Worm (Caenorhabditis elegans) whole organism, L4 larva: ENCODE results near the gene rps-0.

ENCODE experiments used
- F49E8.2 ChIP-seq: sonication (generic microtip); optimal IDR thresholded peaks from 2 replicates; lab custom pipeline; 2016; ENCODE audit warnings: missing compliant biosample characterization, mild to moderate bottlenecking, missing genetic modification characterization, borderline replicate concordance
- arid-1 ChIP-seq: fragments of 200-800 bp; sonication (Bioruptor generic); conservative IDR thresholded peaks from 2 replicates; pipeline ENCODE4 v1.3.6; 2022; ENCODE audit warnings: missing genetic modification reagents, missing genetic modification characterization, missing compliant biosample characterization
- ces-1 ChIP-seq: fragments of 150-350 bp; sonication (generic microtip); optimal IDR thresholded peaks from 4 replicates; lab custom pipeline; 2014; ENCODE audit warnings: missing biosample characterization, missing genetic modification reagents, missing genetic modification characterization
- lin-1 ChIP-seq: fragments of 200-800 bp; sonication (Bioruptor generic); IDR thresholded peaks from 2 replicates; pipeline ENCODE4 v1.3.6; 2022; ENCODE audit warnings: missing genetic modification reagents, missing genetic modification characterization, missing compliant biosample characterization
- lin-39 ChIP-seq: fragments of 150-350 bp; optimal IDR thresholded peaks from 2 replicates; lab custom pipeline; 2014; ENCODE audit warnings: missing biosample characterization, missing genetic modification reagents, missing genetic modification characterization
- nhr-111 ChIP-seq: fragments of 200-800 bp; sonication (Bioruptor generic); optimal IDR thresholded peaks from 2 replicates; lab custom pipeline; 2018; ENCODE audit warnings: mild to moderate bottlenecking, missing genetic modification characterization, missing compliant biosample characterization
- pqm-1 ChIP-seq: sonication (generic microtip); optimal IDR thresholded peaks from 2 replicates; lab custom pipeline; 2017; ENCODE audit warnings: missing biosample characterization, missing genetic modification characterization
- spr-3 ChIP-seq: fragments of 200-800 bp; sonication (Bioruptor generic); optimal IDR thresholded peaks from 2 replicates; lab custom pipeline; 2018; ENCODE audit warnings: mild to moderate bottlenecking, missing genetic modification characterization, missing compliant biosample characterization
- unc-130 ChIP-seq: sonication (generic microtip); optimal IDR thresholded peaks from 2 replicates; lab custom pipeline; 2016; ENCODE audit warnings: missing genetic modification reagents, missing genetic modification characterization, missing compliant biosample characterization
- unc-62 ChIP-seq, 3 experiments: fragments of 150-350 bp in 1 of 3; sonication (generic microtip); optimal IDR thresholded peaks in 2 of 3; peaks in 1 of 3; 1 replicate in 1 of 3; 2 replicates in 2 of 3; lab custom pipeline; 2014 to 2017; ENCODE audit warnings: missing biosample characterization in 3 of 3, missing genetic modification characterization in 3 of 3, missing genetic modification reagents in 3 of 3, missing genotype in 1 of 3
- zfp-3 ChIP-seq: fragments of 200-800 bp; sonication (Bioruptor generic); conservative IDR thresholded peaks from 2 replicates; pipeline ENCODE4 v1.3.6; 2022; ENCODE audit warnings: missing genetic modification reagents, missing genetic modification characterization, missing compliant biosample characterization
- ztf-11 ChIP-seq: fragments of 150-350 bp; optimal IDR thresholded peaks from 2 replicates; lab custom pipeline; 2014; ENCODE audit warnings: missing biosample characterization, missing genetic modification characterization
- ztf-7 ChIP-seq: fragments of 150-350 bp; optimal IDR thresholded peaks from 2 replicates; lab custom pipeline; 2014; ENCODE audit warnings: missing biosample characterization, missing genetic modification characterization

ce11 chrIII:4715088-4715487 lies 38.8 kb downstream of the rps-0 start, which contains the start of gene him-18:
- no peak for TF ChIP-seq pqm-1 (tag; lab: Kevin White, UChicago)
- no peak for TF ChIP-seq unc-62 (GFP tag; optimal IDR thresholded peaks at IDR 0.05 in 1 of 2; lab: Kevin White, UChicago)
- no peak for TF ChIP-seq unc-62 (tag; optimal IDR thresholded peaks at IDR 0.05; lab: Kevin White, UChicago)
- no peak for TF ChIP-seq zfp-3 (GFP tag; lab: Robert Waterston, UW)
- TF ChIP-seq ztf-7: no peak
- no peak for TF ChIP-seq unc-130 (GFP tag; lab: Kevin White, UChicago)
- TF ChIP-seq ztf-11 (tag; lab: Kevin White, UChicago): no peak
- TF ChIP-seq ces-1 (GFP tag; lab: Kevin White, UChicago): no peak
- no peak for TF ChIP-seq arid-1 (GFP tag; lab: Robert Waterston, UW)
- no peak for TF ChIP-seq lin-39 (tag; lab: Kevin White, UChicago)
- no peak for TF ChIP-seq F49E8.2 (tag; lab: Kevin White, UChicago)
- TF ChIP-seq spr-3 (GFP tag; lab: Kevin White, UChicago): no peak
- no peak for TF ChIP-seq lin-1
- TF ChIP-seq nhr-111 (GFP tag; lab: Kevin White, UChicago): no peak
